Worm (Caenorhabditis elegans) whole organism, early embryonic: Measurements from ENCODE around the gene oac-14.

Experiments used
- B0310.2 ChIP-seq: sonication (generic microtip); optimal IDR thresholded peaks from 2 replicates; lab custom pipeline; 2016; ENCODE audit warnings: mild to moderate bottlenecking, missing genetic modification characterization, missing compliant biosample characterization
- F13C5.2 ChIP-seq: sonication (generic microtip); optimal IDR thresholded peaks from 2 replicates; lab custom pipeline; 2017; ENCODE audit warnings: mild to moderate bottlenecking, missing genetic modification characterization, inconsistent platforms, missing compliant biosample characterization
- ama-1 ChIP-seq: fragments of 150-350 bp; optimal IDR thresholded peaks from 2 replicates; lab custom pipeline; 2014
- ceh-13 ChIP-seq: fragments of 200-800 bp; sonication (Bioruptor generic); optimal IDR thresholded peaks from 2 replicates; lab custom pipeline; 2018; ENCODE audit warnings: mild to moderate bottlenecking, missing genetic modification characterization, missing compliant biosample characterization
- tbx-11 ChIP-seq: fragments of 200-800 bp; sonication (Bioruptor generic); IDR thresholded peaks from 2 replicates; pipeline ENCODE4 v1.3.6; 2022; ENCODE audit warnings: missing genetic modification characterization, missing compliant biosample characterization
- tbx-37 ChIP-seq: fragments of 200-800 bp; sonication (Bioruptor generic); conservative IDR thresholded peaks from 2 replicates; pipeline ENCODE4 v1.3.6; 2022; ENCODE audit warnings: missing genetic modification reagents, missing genetic modification characterization, missing compliant biosample characterization
- tra-4 ChIP-seq: sonication (generic microtip); optimal IDR thresholded peaks from 2 replicates; lab custom pipeline; 2017; ENCODE audit warnings: missing genetic modification characterization, missing compliant biosample characterization

DNA sequence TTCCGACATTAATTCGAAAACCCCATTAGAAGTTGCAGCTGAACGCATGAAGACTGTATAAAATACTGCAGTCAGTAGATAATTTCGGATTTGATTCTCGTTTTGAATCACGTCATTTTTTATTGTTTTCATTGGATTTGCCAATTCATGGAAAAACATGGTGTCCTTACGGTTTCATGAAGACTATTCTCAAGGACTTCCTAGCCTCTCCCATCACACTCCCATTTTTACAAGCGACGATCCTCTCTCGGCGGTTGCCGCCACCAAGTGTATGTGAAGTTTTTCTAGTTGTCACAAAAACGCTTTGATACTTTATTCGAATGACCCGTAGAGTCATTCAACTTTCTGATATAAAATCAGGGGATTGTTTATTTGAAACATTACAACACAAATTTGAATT lies 48.0 kb upstream of the oac-14 start:
- no peak for TF ChIP-seq B0310.2 (tag; lab: Kevin White, UChicago)
- no peak for TF ChIP-seq ceh-13 (GFP tag; lab: Kevin White, UChicago)
- TF ChIP-seq tbx-11, result no peak
- TF ChIP-seq tra-4 (tag; lab: Kevin White, UChicago), result no peak
- no peak for TF ChIP-seq ama-1
- no peak for TF ChIP-seq tbx-37 (GFP tag; lab: Robert Waterston, UW)
- no peak for TF ChIP-seq F13C5.2
